Worm (Caenorhabditis elegans) whole organism, L3 larva: Measurements from ENCODE around the gene nol-9.

Source experiments
- elt-1 ChIP-seq: fragments of 150-350 bp; optimal IDR thresholded peaks from 2 replicates; lab custom pipeline; 2014; ENCODE audit warnings: missing biosample characterization, missing genetic modification characterization
- elt-2 ChIP-seq: sonication (generic microtip); optimal IDR thresholded peaks from 2 replicates; lab custom pipeline; 2016; ENCODE audit warnings: missing genetic modification reagents, mild to moderate bottlenecking, missing genetic modification characterization, missing compliant biosample characterization
- nhr-77 ChIP-seq: fragments of 150-350 bp; optimal IDR thresholded peaks from 2 replicates; lab custom pipeline; 2014; ENCODE audit warnings: missing biosample characterization, missing genetic modification characterization
- snpc-4 ChIP-seq: fragments of 150-350 bp; optimal IDR thresholded peaks from 2 replicates; lab custom pipeline; 2014; ENCODE audit warnings: missing biosample characterization, missing genetic modification characterization
- unc-62 ChIP-seq: fragments of 150-350 bp; sonication (generic microtip); optimal IDR thresholded peaks from 4 replicates; lab custom pipeline; 2014; ENCODE audit warnings: missing biosample characterization, missing genetic modification reagents, missing genetic modification characterization
- zag-1 ChIP-seq: fragments of 150-350 bp; optimal IDR thresholded peaks from 2 replicates; lab custom pipeline; 2014; ENCODE audit warnings: missing biosample characterization, missing genetic modification characterization

ce11 chrIV:13383763-13384436 lies 38.4 kb upstream of the nol-9 start, which contains the start of gene rab-19:
- TF ChIP-seq snpc-4 (no peak), elt-2 (no peak), unc-62 (GFP tag; lab: Kevin White, UChicago) (no peak), zag-1 (tag; lab: Kevin White, UChicago) (no peak), elt-1 (no peak), nhr-77 (no peak)
